Worm (Caenorhabditis elegans) whole organism, mixed stage, embryonic: ENCODE data around the gene let-716.

Experiments
- bed-3 ChIP-seq: fragments of 200-800 bp; sonication (Bioruptor generic); optimal IDR thresholded peaks from 3 replicates; lab custom pipeline; 2018; ENCODE audit warnings: mild to moderate bottlenecking, missing genetic modification characterization, moderate library complexity, missing compliant biosample characterization
- ces-1 ChIP-seq: fragments of 150-350 bp; optimal IDR thresholded peaks from 2 replicates; lab custom pipeline; 2014; ENCODE audit warnings: missing biosample characterization, missing genetic modification reagents, missing genetic modification characterization
- elt-1 ChIP-seq: sonication (generic microtip); optimal IDR thresholded peaks from 2 replicates; lab custom pipeline; 2017; ENCODE audit warnings: missing genetic modification characterization, mild to moderate bottlenecking, missing compliant biosample characterization, antibody characterized with exemption, moderate library complexity, borderline replicate concordance; ENCODE audit not compliant: insufficient read depth
- elt-3 ChIP-seq: fragments of 150-350 bp; optimal IDR thresholded peaks from 2 replicates; lab custom pipeline; 2014; ENCODE audit warnings: missing biosample characterization, missing genetic modification characterization
- flh-1 ChIP-seq: fragments of 200-800 bp; sonication (Bioruptor generic); optimal IDR thresholded peaks from 2 replicates; lab custom pipeline; 2018; ENCODE audit warnings: mild to moderate bottlenecking, missing genetic modification characterization, moderate library complexity, missing compliant biosample characterization
- lin-13 ChIP-seq: fragments of 150-350 bp; optimal IDR thresholded peaks from 2 replicates; lab custom pipeline; 2014; ENCODE audit warnings: missing biosample characterization, missing genetic modification characterization
- lsy-2 ChIP-seq: fragments of 150-350 bp; optimal IDR thresholded peaks from 2 replicates; lab custom pipeline; 2014; ENCODE audit warnings: missing biosample characterization, missing genetic modification characterization
- mab-5 ChIP-seq: fragments of 150-350 bp; optimal IDR thresholded peaks from 2 replicates; lab custom pipeline; 2014; ENCODE audit warnings: missing biosample characterization, missing genetic modification characterization
- nhr-237 ChIP-seq: fragments of 150-350 bp; optimal IDR thresholded peaks from 2 replicates; lab custom pipeline; 2014; ENCODE audit warnings: missing biosample characterization, missing genetic modification characterization
- nhr-76 ChIP-seq: sonication (generic microtip); optimal IDR thresholded peaks from 2 replicates; lab custom pipeline; 2017; ENCODE audit warnings: missing biosample characterization, missing genetic modification characterization
- pha-4 ChIP-seq: fragments of 150-350 bp; optimal IDR thresholded peaks from 2 replicates; lab custom pipeline; 2018; ENCODE audit warnings: missing biosample characterization, missing genetic modification reagents, missing genetic modification characterization
- snpc-4 ChIP-seq: fragments of 150-350 bp; optimal IDR thresholded peaks from 2 replicates; lab custom pipeline; 2014; ENCODE audit warnings: missing biosample characterization, missing genetic modification characterization
- unc-62 ChIP-seq: fragments of 150-350 bp; optimal IDR thresholded peaks from 2 replicates; lab custom pipeline; 2014; ENCODE audit warnings: missing biosample characterization, missing genetic modification reagents, missing genetic modification characterization
- ztf-11 ChIP-seq: fragments of 150-350 bp; optimal IDR thresholded peaks from 2 replicates; lab custom pipeline; 2014; ENCODE audit warnings: missing biosample characterization, missing genetic modification characterization

ce11 chrIII:6360114-6360513, 23.2 kb upstream of the let-716 start:
- TF ChIP-seq nhr-76 (tag; lab: Kevin White, UChicago) (no peak), bed-3 (no peak), elt-1 (no peak), ztf-11 (no peak), nhr-237 (tag; lab: Kevin White, UChicago) (no peak), flh-1 (GFP tag; lab: Kevin White, UChicago) (no peak), unc-62 (GFP tag; lab: Kevin White, UChicago) (no peak), lsy-2 (tag; lab: Kevin White, UChicago) (no peak), ces-1 (no peak), elt-3 (tag; lab: Kevin White, UChicago) (no peak), mab-5 (no peak), snpc-4 (tag; lab: Kevin White, UChicago) (no peak), pha-4 (no peak), lin-13 (tag; lab: Kevin White, UChicago) (no peak)
